Worm (Caenorhabditis elegans): ENCODE measurements around the gene K02E7.4.

DNA sequence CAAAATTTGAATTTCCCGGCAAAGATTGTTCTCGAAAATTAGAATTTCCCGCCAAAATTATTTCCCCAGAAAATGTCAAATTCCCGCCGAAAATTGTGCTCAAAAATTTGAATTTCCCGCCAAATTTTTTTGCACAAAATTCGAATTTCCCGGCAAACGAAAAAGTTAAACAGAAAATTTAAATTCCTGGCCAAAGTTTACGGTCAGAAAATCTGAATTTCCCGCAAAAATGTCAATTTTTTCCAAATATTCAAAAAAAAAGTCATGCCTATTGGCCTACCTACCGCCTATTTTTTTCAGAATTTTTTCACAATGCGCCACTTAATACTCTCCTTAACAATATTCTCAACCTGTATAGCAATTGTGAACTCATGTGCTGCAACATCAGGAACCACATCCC is 10.7 kb downstream of the K02E7.4 start, which contains the start of gene K02E7.1:
- TF ChIP-seq ama-1 (optimal IDR thresholded peaks at IDR 0.05) = no peak
- no peak for TF ChIP-seq unc-86 (tag; optimal IDR thresholded peaks at IDR 0.05)
- no peak for TF ChIP-seq pqm-1 (tag; optimal IDR thresholded peaks at IDR 0.05)
- no peak for TF ChIP-seq tbx-2 (tag; optimal IDR thresholded peaks at IDR 0.05)
- no peak for TF ChIP-seq hlh-15 (tag; optimal IDR thresholded peaks at IDR 0.05)
- TF ChIP-seq ceh-31 (tag; optimal IDR thresholded peaks at IDR 0.05) = no peak

Data from whole organism, late embryonic.